Worm (Caenorhabditis elegans) whole organism, late embryonic: ENCODE data around the gene F53F1.2.

Source experiments
- F13H6.1 ChIP-seq: sonication (generic microtip); optimal IDR thresholded peaks from 2 replicates; lab custom pipeline; 2016; ENCODE audit warnings: missing genetic modification characterization, missing compliant biosample characterization
- ama-1 ChIP-seq: fragments of 150-350 bp; optimal IDR thresholded peaks from 2 replicates; lab custom pipeline; 2014
- ceh-24 ChIP-seq: sonication (generic microtip); optimal IDR thresholded peaks from 2 replicates; lab custom pipeline; 2016; ENCODE audit warnings: mild to moderate bottlenecking, missing genetic modification characterization, missing compliant biosample characterization
- ceh-45 ChIP-seq: fragments of 200-800 bp; sonication (Bioruptor generic); IDR thresholded peaks from 2 replicates; pipeline ENCODE4 v1.3.6; 2022; ENCODE audit warnings: missing genetic modification reagents, missing genetic modification characterization, missing compliant biosample characterization
- ceh-48 ChIP-seq: sonication (generic microtip); optimal IDR thresholded peaks from 2 replicates; lab custom pipeline; 2016; ENCODE audit warnings: missing genetic modification characterization, inconsistent platforms, missing compliant biosample characterization
- fkh-10 ChIP-seq: fragments of 150-350 bp; optimal IDR thresholded peaks from 2 replicates; lab custom pipeline; 2014; ENCODE audit warnings: missing biosample characterization, missing genetic modification reagents, missing genetic modification characterization
- mec-3 ChIP-seq: sonication (generic microtip); optimal IDR thresholded peaks from 2 replicates; lab custom pipeline; 2016; ENCODE audit warnings: borderline replicate concordance, missing genetic modification characterization, missing compliant biosample characterization
- unc-55 ChIP-seq: sonication (generic microtip); optimal IDR thresholded peaks from 2 replicates; lab custom pipeline; 2017; ENCODE audit warnings: missing biosample characterization, missing genetic modification reagents, missing genetic modification characterization

ce11 chrV:13391378-13392258 is 15.0 kb upstream of the F53F1.2 start, which contains the start of gene somi-1:
- TF ChIP-seq ama-1 (lab: Kevin White, UChicago): no peak
- TF ChIP-seq F13H6.1 (tag; lab: Kevin White, UChicago): no peak
- no peak for TF ChIP-seq ceh-48 (tag; lab: Kevin White, UChicago)
- no peak for TF ChIP-seq fkh-10 (GFP tag; lab: Kevin White, UChicago)
- TF ChIP-seq ceh-45 (GFP tag; lab: Robert Waterston, UW): no peak
- no peak for TF ChIP-seq ceh-24
- TF ChIP-seq mec-3 (tag; lab: Kevin White, UChicago): no peak
- no peak for TF ChIP-seq unc-55 (GFP tag; lab: Kevin White, UChicago)
